Worm (Caenorhabditis elegans): ENCODE data around the gene aqp-8.

The aqp-8 gene

DNA sequence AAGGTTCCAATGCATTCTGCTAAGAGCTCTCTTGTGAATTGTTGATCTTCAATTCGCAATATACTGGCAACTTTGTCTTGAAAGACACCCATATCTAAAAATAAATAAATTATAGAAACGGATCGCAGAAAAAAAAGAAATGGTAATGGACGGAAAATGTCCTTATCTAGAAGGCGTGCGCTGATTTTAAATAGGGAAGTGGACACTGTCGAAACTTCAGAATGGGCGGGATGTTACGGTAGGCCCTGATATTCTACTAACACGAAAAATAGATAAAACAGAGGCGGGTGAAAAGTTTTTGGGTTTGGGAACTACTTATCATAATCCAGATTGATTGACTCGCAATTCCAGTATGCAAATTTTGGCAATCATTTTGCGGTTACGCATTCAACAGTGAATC, at the start of gene aqp-8:
Gene aqp-8, minus strand, starts transcription at position 101 of the 400 bp plus-strand sequence.
- TF ChIP-seq nhr-237 (tag; optimal IDR thresholded peaks at IDR 0.05) = no peak
- TF ChIP-seq nhr-76 (tag; optimal IDR thresholded peaks at IDR 0.05) = no peak

- TF ChIP-seq mab-5 (tag; optimal IDR thresholded peaks at IDR 0.05) (no peak), lsy-2 (tag; optimal IDR thresholded peaks at IDR 0.05) (no peak), nhr-2 (tag; optimal IDR thresholded peaks at IDR 0.05) (no peak), M03D4.4 (tag; optimal IDR thresholded peaks at IDR 0.05) (no peak), cnd-1 (tag; optimal IDR thresholded peaks at IDR 0.05) (no peak), unc-120 (tag; optimal IDR thresholded peaks at IDR 0.05; ENCODE audit: poor library complexity, severe bottlenecking) (no peak), nhr-28 (tag; optimal IDR thresholded peaks at IDR 0.05) (no peak), unc-62 (GFP tag; optimal IDR thresholded peaks at IDR 0.05) (no peak), snpc-4 (tag; optimal IDR thresholded peaks at IDR 0.05) (no peak)
These were observed 44.3 kb upstream of the aqp-8 start, which contains the start of gene lon-2 for ce11 chrX:4749080-4749479. TSS of gene lon-2 (minus strand) at chrX:4749083.

- no peak for TF ChIP-seq elt-1 (tag; optimal IDR thresholded peaks at IDR 0.05; ENCODE audit: borderline replicate concordance, insufficient read depth)
- no peak for TF ChIP-seq lsy-2 (tag; optimal IDR thresholded peaks at IDR 0.05)
- no peak for TF ChIP-seq pha-4 (tag; optimal IDR thresholded peaks at IDR 0.05)
- TF ChIP-seq sptf-1 (tag; optimal IDR thresholded peaks at IDR 0.05) = no peak
- no peak for TF ChIP-seq mab-5 (tag; optimal IDR thresholded peaks at IDR 0.05)
- no peak for TF ChIP-seq snpc-4 (tag; optimal IDR thresholded peaks at IDR 0.05)
- TF ChIP-seq unc-62 (GFP tag; optimal IDR thresholded peaks at IDR 0.05) = no peak
- no peak for TF ChIP-seq bed-3 (GFP tag; optimal IDR thresholded peaks at IDR 0.05)
- TF ChIP-seq ham-2 (GFP tag; optimal IDR thresholded peaks at IDR 0.05) = no peak
- TF ChIP-seq elt-3 (tag; optimal IDR thresholded peaks at IDR 0.05) = no peak
These were observed 39.3 kb upstream of the aqp-8 start for ce11 chrX:4744037-4744436.

ce11 chrX:4742285-4742684, 37.5 kb upstream of the aqp-8 start:
- TF ChIP-seq sptf-1 (tag; optimal IDR thresholded peaks at IDR 0.05) (no peak), M03D4.4 (tag; optimal IDR thresholded peaks at IDR 0.05) (no peak), cnd-1 (tag; optimal IDR thresholded peaks at IDR 0.05) (peak; percentile 26)

DNA sequence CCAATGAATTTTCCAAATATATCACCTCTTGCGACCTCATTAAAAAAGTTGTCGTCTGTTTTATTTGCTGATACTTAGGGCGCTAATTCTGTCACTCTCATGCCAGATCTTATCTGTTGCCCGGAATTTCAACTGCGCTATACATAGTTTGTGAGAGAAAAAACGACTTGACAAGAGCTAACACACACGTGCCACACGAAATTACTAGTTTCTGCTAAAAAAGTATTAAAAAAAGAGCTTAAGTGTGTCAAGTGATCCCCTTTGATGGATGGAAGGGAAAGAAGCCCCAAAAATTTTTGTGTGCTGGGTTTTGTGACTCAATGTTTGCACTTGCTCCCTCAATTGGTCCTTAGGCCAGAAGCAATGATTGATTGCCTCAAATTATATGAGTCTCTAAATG, 35.9 kb upstream of the aqp-8 start:
- TF ChIP-seq bed-3 (GFP tag; optimal IDR thresholded peaks at IDR 0.05) = no peak
- TF ChIP-seq snpc-4 (tag; optimal IDR thresholded peaks at IDR 0.05) = no peak
- TF ChIP-seq nhr-12 (tag; optimal IDR thresholded peaks at IDR 0.05) = no peak
- no peak for TF ChIP-seq nhr-2 (tag; optimal IDR thresholded peaks at IDR 0.05)
- no peak for TF ChIP-seq ceh-83 (GFP tag; optimal IDR thresholded peaks at IDR 0.05)
- TF ChIP-seq ceh-39 (tag; optimal IDR thresholded peaks at IDR 0.05) = no peak
- TF ChIP-seq unc-62 (GFP tag; optimal IDR thresholded peaks at IDR 0.05) = no peak
- TF ChIP-seq ham-2 (GFP tag; optimal IDR thresholded peaks at IDR 0.05) = no peak
- no peak for TF ChIP-seq M03D4.4 (tag; optimal IDR thresholded peaks at IDR 0.05)
- TF ChIP-seq mls-2 (tag; optimal IDR thresholded peaks at IDR 0.05) = no peak
- no peak for TF ChIP-seq pha-4 (tag; optimal IDR thresholded peaks at IDR 0.05)
- TF ChIP-seq unc-39 (tag; optimal IDR thresholded peaks at IDR 0.05) = no peak

ce11 chrX:4732752-4733151, 28.0 kb upstream of the aqp-8 start, which contains the start of gene aman-1:
TSS of gene aman-1 (plus strand) at chrX:4733095.
- no peak for TF ChIP-seq cnd-1 (tag; optimal IDR thresholded peaks at IDR 0.05)
- no peak for TF ChIP-seq mls-2 (tag; optimal IDR thresholded peaks at IDR 0.05)
- no peak for TF ChIP-seq lin-32 (GFP tag; optimal IDR thresholded peaks at IDR 0.05)
- TF ChIP-seq drap-1 (GFP tag; optimal IDR thresholded peaks at IDR 0.05) = no peak
- TF ChIP-seq ceh-83 (GFP tag; optimal IDR thresholded peaks at IDR 0.05) = no peak
- no peak for TF ChIP-seq lin-13 (tag; optimal IDR thresholded peaks at IDR 0.05)
- TF ChIP-seq nhr-12 (tag; optimal IDR thresholded peaks at IDR 0.05) = no peak
- TF ChIP-seq unc-120 (tag; optimal IDR thresholded peaks at IDR 0.05; ENCODE audit: poor library complexity, severe bottlenecking) = no peak
- TF ChIP-seq nhr-28 (tag; optimal IDR thresholded peaks at IDR 0.05) = no peak
- no peak for TF ChIP-seq tbx-8 (GFP tag; optimal IDR thresholded peaks at IDR 0.05)

ce11 chrX:4727388-4727787, 22.6 kb upstream of the aqp-8 start, which contains the start of gene acc-3:
TSS of gene acc-3 (minus strand) at chrX:4727488.
- TF ChIP-seq bed-3 (GFP tag; optimal IDR thresholded peaks at IDR 0.05) = no peak
- TF ChIP-seq cnd-1 (tag; optimal IDR thresholded peaks at IDR 0.05) = no peak
- TF ChIP-seq mab-5 (tag; optimal IDR thresholded peaks at IDR 0.05) = no peak
- no peak for TF ChIP-seq mep-1 (tag; optimal IDR thresholded peaks at IDR 0.05)
- no peak for TF ChIP-seq nhr-12 (tag; optimal IDR thresholded peaks at IDR 0.05)
- no peak for TF ChIP-seq pha-4 (tag; optimal IDR thresholded peaks at IDR 0.05)
- no peak for TF ChIP-seq nhr-2 (tag; optimal IDR thresholded peaks at IDR 0.05)
- no peak for TF ChIP-seq drap-1 (GFP tag; optimal IDR thresholded peaks at IDR 0.05)
- TF ChIP-seq tbx-8 (GFP tag; optimal IDR thresholded peaks at IDR 0.05) = no peak
- TF ChIP-seq hlh-1 (tag; optimal IDR thresholded peaks at IDR 0.05) = no peak
- TF ChIP-seq nhr-28 (tag; optimal IDR thresholded peaks at IDR 0.05) = no peak
- TF ChIP-seq lin-32 (GFP tag; optimal IDR thresholded peaks at IDR 0.05) = no peak
- no peak for TF ChIP-seq blmp-1 (tag; optimal IDR thresholded peaks at IDR 0.05)
- TF ChIP-seq ceh-83 (GFP tag; optimal IDR thresholded peaks at IDR 0.05) = no peak
- TF ChIP-seq flh-1 (GFP tag; optimal IDR thresholded peaks at IDR 0.05) = no peak
